Worm (Caenorhabditis elegans): ENCODE measurements around the gene F56D2.5.

Gene F56D2.5

DNA sequence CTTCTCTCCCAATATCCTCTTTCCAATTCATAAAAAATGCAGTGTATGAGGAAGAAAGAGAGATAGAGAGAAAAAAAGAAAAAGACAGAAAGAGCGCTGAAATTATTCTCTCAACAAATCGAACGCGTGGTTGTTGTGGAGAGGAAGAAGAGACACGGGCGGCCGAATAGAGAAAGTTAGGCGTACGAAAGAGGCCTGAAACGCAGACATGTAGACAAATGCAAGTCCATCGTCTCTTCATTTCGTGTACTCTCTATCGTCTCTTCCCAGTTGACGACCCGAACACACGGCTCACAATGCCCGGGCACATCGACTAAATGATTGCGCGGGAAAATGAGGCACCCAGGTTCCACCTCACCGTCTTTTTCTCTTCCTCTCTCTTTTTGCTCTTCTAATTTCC is 40.0 kb upstream of the F56D2.5 start (continued):
- TF ChIP-seq zag-1 (tag; optimal IDR thresholded peaks at IDR 0.05): no peak
- peak; percentile 49 for TF ChIP-seq lin-39 (tag; optimal IDR thresholded peaks at IDR 0.05)
- peak; percentile 8 for TF ChIP-seq nhr-11 (tag; optimal IDR thresholded peaks at IDR 0.05)
- TF ChIP-seq elt-2 (tag; optimal IDR thresholded peaks at IDR 0.05): peak; percentile 82

- TF ChIP-seq nhr-25 (tag; optimal IDR thresholded peaks at IDR 0.05) (peak; percentile 11), pqm-1 (tag; optimal IDR thresholded peaks at IDR 0.05) (no peak)
Measured at ce11 chrIII:5620186-5620585, 39.0 kb upstream of the F56D2.5 start.

DNA sequence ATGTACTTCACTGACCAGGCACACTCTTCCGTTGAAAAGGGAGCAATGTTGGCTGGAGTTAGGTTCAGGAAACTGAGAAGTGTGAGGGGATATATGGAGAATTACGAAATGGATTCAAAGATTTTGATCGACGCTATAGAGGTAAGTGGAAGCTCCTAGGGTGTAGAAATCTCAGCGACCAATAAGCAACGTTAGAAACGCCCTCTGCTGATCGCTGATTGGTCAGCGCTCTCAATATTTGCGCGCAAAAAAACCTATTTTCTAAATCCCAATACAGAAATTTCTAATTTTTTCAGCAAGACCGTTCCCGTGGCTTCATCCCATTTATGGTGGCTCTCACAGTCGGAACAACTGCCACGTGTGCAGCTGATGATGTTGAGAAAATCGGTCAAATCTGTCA is 34.5 kb upstream of the F56D2.5 start:
- TF ChIP-seq fos-1 (tag; optimal IDR thresholded peaks at IDR 0.05) (no peak), nfya-1 (tag; optimal IDR thresholded peaks at IDR 0.05; ENCODE audit: insufficient read depth) (peak; percentile 56), daf-12 (tag; optimal IDR thresholded peaks at IDR 0.05) (no peak)

ce11 chrIII:5614648-5615047 is 33.4 kb upstream of the F56D2.5 start, which contains the start of gene basl-1:
Gene basl-1 (plus strand): TSS chrIII:5614948.
- TF ChIP-seq fos-1 (tag; optimal IDR thresholded peaks at IDR 0.05) (no peak), ztf-4 (tag; optimal IDR thresholded peaks at IDR 0.05) (no peak), ztf-11 (tag; optimal IDR thresholded peaks at IDR 0.05) (no peak), nhr-76 (tag; optimal IDR thresholded peaks at IDR 0.05) (no peak), ceh-28 (tag; optimal IDR thresholded peaks at IDR 0.05) (no peak), mdl-1 (tag; optimal IDR thresholded peaks at IDR 0.05) (no peak), pha-4 (tag; optimal IDR thresholded peaks at IDR 0.05) (no peak), zag-1 (tag; optimal IDR thresholded peaks at IDR 0.05) (no peak), ceh-16 (tag; optimal IDR thresholded peaks at IDR 0.05) (no peak), nhr-43 (tag; optimal IDR thresholded peaks at IDR 0.05; ENCODE audit: poor library complexity, severe bottlenecking) (no peak)

ce11 chrIII:5611604-5612324 is 30.5 kb upstream of the F56D2.5 start, which contains the start of gene bas-1:
Gene bas-1 (plus strand): TSS chrIII:5612274.
- TF ChIP-seq lin-39 (tag; optimal IDR thresholded peaks at IDR 0.05) (peak; percentile 6), elt-2 (tag; optimal IDR thresholded peaks at IDR 0.05) (peak; percentile 34), pqm-1 (tag; optimal IDR thresholded peaks at IDR 0.05) (peak; percentile 60), fkh-10 (GFP tag; optimal IDR thresholded peaks at IDR 0.05) (no peak), R02D3.7 (tag; optimal IDR thresholded peaks at IDR 0.05) (no peak)

ce11 chrIII:5610276-5610675 is 29.1 kb upstream of the F56D2.5 start, which contains the start of gene C05D2.8:
Gene C05D2.8 (minus strand): TSS chrIII:5610346.
- TF ChIP-seq elt-2 (tag; optimal IDR thresholded peaks at IDR 0.05) (peak; percentile 81), elt-3 (tag; optimal IDR thresholded peaks at IDR 0.05) (no peak), snpc-4 (tag; optimal IDR thresholded peaks at IDR 0.05) (no peak), pqm-1 (tag; optimal IDR thresholded peaks at IDR 0.05) (peak; percentile 20), elt-1 (tag; optimal IDR thresholded peaks at IDR 0.05) (no peak), nfya-1 (tag; optimal IDR thresholded peaks at IDR 0.05; ENCODE audit: insufficient read depth) (no peak), ceh-82 (tag; optimal IDR thresholded peaks at IDR 0.05) (no peak), mml-1 (tag; optimal IDR thresholded peaks at IDR 0.05) (no peak), fos-1 (tag; optimal IDR thresholded peaks at IDR 0.05) (no peak), ceh-28 (tag; optimal IDR thresholded peaks at IDR 0.05) (no peak)

DNA sequence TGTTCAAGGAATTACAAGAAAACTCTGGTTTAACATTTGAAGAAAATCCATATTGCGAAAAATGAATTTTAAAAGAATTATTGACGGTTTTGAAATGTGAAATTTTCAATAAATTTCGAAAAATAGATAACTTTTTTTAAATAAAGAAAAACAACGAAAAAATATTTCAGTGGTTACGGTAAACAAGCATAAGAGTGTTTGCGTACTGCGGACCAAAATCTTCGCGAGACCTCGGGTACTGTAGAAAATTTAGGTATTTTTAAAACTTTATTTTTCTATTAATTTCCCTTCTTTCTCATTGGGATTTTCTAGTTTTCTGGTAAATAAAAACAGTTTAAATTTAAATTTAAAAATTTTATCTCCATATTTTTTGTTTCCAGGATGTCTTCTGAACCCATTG is 22.9 kb upstream of the F56D2.5 start, which contains the start of gene xnd-1:
TSS of gene xnd-1 (plus strand) at position 381 of the 400 bp plus-strand sequence.
- TF ChIP-seq mdl-1 (tag; optimal IDR thresholded peaks at IDR 0.05) (no peak), hmg-11 (tag; optimal IDR thresholded peaks at IDR 0.05) (no peak)

ce11 chrIII:5603439-5603986 is 22.3 kb upstream of the F56D2.5 start, which contains the start of gene madf-11:
Gene madf-11 (minus strand): TSS chrIII:5603489.
- TF ChIP-seq nhr-43 (tag; optimal IDR thresholded peaks at IDR 0.05; ENCODE audit: poor library complexity, severe bottlenecking) (peak; percentile 60), ztf-4 (tag; optimal IDR thresholded peaks at IDR 0.05) (no peak), zag-1 (tag; optimal IDR thresholded peaks at IDR 0.05) (no peak), pha-4 (tag; optimal IDR thresholded peaks at IDR 0.05) (peak; percentile 93), egl-5 (tag; optimal IDR thresholded peaks at IDR 0.05) (peak; percentile 76), jun-1 (tag; optimal IDR thresholded peaks at IDR 0.05) (peak; percentile 54), mml-1 (tag; optimal IDR thresholded peaks at IDR 0.05) (no peak), pqm-1 (tag; optimal IDR thresholded peaks at IDR 0.05) (peak; percentile 39), hmg-11 (tag; optimal IDR thresholded peaks at IDR 0.05) (no peak), elt-1 (tag; optimal IDR thresholded peaks at IDR 0.05) (no peak), nhr-67 (tag; optimal IDR thresholded peaks at IDR 0.05) (no peak), ZK546.5 (tag; optimal IDR thresholded peaks at IDR 0.05) (no peak), nhr-25 (tag; optimal IDR thresholded peaks at IDR 0.05) (peak; percentile 74), lin-15B (tag; optimal IDR thresholded peaks at IDR 0.05) (peak; percentile 94), aly-2 (tag; optimal IDR thresholded peaks at IDR 0.05) (no peak), eor-1 (tag; optimal IDR thresholded peaks at IDR 0.05) (no peak), nhr-12 (tag; optimal IDR thresholded peaks at IDR 0.05) (no peak), elt-2 (tag; optimal IDR thresholded peaks at IDR 0.05) (peak; percentile 39), ceh-28 (tag; optimal IDR thresholded peaks at IDR 0.05) (peak; percentile 84), R02D3.7 (tag; optimal IDR thresholded peaks at IDR 0.05) (peak; percentile 69), sea-2 (GFP tag; optimal IDR thresholded peaks at IDR 0.05) (no peak)
